Worm (Caenorhabditis elegans): Measurements from ENCODE around the gene pals-37.

- TF ChIP-seq daf-12 (tag; optimal IDR thresholded peaks at IDR 0.05), result no peak
- no peak for TF ChIP-seq egl-27 (tag; optimal IDR thresholded peaks at IDR 0.05)
- no peak for TF ChIP-seq snpc-4 (tag; optimal IDR thresholded peaks at IDR 0.05)
- no peak for TF ChIP-seq cey-2 (tag; optimal IDR thresholded peaks at IDR 0.05; ENCODE audit: borderline replicate concordance, insufficient read depth)
- TF ChIP-seq ztf-11 (tag; optimal IDR thresholded peaks at IDR 0.05), result no peak
- no peak for TF ChIP-seq Y5F2A.4 (GFP tag; optimal IDR thresholded peaks at IDR 0.05)
- TF ChIP-seq pha-4 (GFP tag; IDR thresholded peaks at IDR 0.05), result no peak
- TF ChIP-seq pha-4 (tag; optimal IDR thresholded peaks at IDR 0.05), result no peak
- TF ChIP-seq ceh-32 (tag; optimal IDR thresholded peaks at IDR 0.05; ENCODE audit: poor library complexity), result no peak
- TF ChIP-seq madf-5 (GFP tag; IDR thresholded peaks at IDR 0.05), result no peak
- TF ChIP-seq lsy-2 (tag; optimal IDR thresholded peaks at IDR 0.05), result no peak
- no peak for TF ChIP-seq unc-39 (tag; optimal IDR thresholded peaks at IDR 0.05)
- TF ChIP-seq skn-1 (tag; optimal IDR thresholded peaks at IDR 0.05), result no peak
Observed at ce11 chrV:12418292-12418691, 23.0 kb downstream of the pals-37 start, which contains the start of gene C54D10.3.
